Fruit fly (Drosophila melanogaster) whole organism, pupa: ENCODE results near the gene CG13051.

Experiments
- CG10348 ChIP-seq: fragments of 200-800 bp; sonication (Bioruptor generic); IDR thresholded peaks from 2 replicates; pipeline ENCODE4 v1.3.6; 2022; ENCODE audit warnings: missing biosample characterization, missing genetic modification characterization
- CG12605 ChIP-seq: fragments of 200-800 bp; sonication (Bioruptor generic); IDR thresholded peaks from 2 replicates; pipeline ENCODE4 v1.3.6; 2022; ENCODE audit warnings: missing biosample characterization, missing genetic modification characterization
- CG13204 ChIP-seq: fragments of 200-800 bp; sonication (Bioruptor generic); optimal IDR thresholded peaks from 2 replicates; lab custom pipeline; 2018; ENCODE audit warnings: missing biosample characterization, mild to moderate bottlenecking, missing genetic modification characterization, moderate library complexity
- CG14655 ChIP-seq: fragments of 200-800 bp; sonication (Bioruptor generic); optimal IDR thresholded peaks from 3 replicates; lab custom pipeline; 2017; ENCODE audit warnings: mild to moderate bottlenecking, missing biosample characterization, missing genetic modification reagents, missing genetic modification characterization
- CG15710 ChIP-seq: fragments of 200-800 bp; sonication (Bioruptor generic); optimal IDR thresholded peaks from 2 replicates; lab custom pipeline; 2018; ENCODE audit warnings: missing biosample characterization, mild to moderate bottlenecking, missing genetic modification characterization, moderate library complexity
- CG34367 ChIP-seq: fragments of 200-800 bp; sonication (Bioruptor generic); optimal IDR thresholded peaks from 2 replicates; lab custom pipeline; 2018; ENCODE audit warnings: missing biosample characterization, mild to moderate bottlenecking, missing genetic modification characterization
- CG8159 ChIP-seq: fragments of 200-800 bp; sonication (Bioruptor generic); optimal IDR thresholded peaks from 3 replicates; lab custom pipeline; 2018; ENCODE audit warnings: missing biosample characterization, mild to moderate bottlenecking, missing genetic modification characterization, moderate library complexity
- CG8301 ChIP-seq: fragments of 200-800 bp; sonication (Bioruptor generic); optimal IDR thresholded peaks from 2 replicates; lab custom pipeline; 2018; ENCODE audit warnings: missing biosample characterization, mild to moderate bottlenecking, missing genetic modification characterization
- D1 ChIP-seq: fragments of 200-800 bp; sonication (Bioruptor generic); optimal IDR thresholded peaks from 2 replicates; lab custom pipeline; 2018; ENCODE audit warnings: missing biosample characterization, mild to moderate bottlenecking, missing genetic modification characterization, moderate library complexity
- EcR ChIP-seq: fragments of 200-800 bp; sonication (Bioruptor generic); optimal IDR thresholded peaks from 3 replicates; lab custom pipeline; 2019; ENCODE audit warnings: missing biosample characterization, missing genetic modification characterization, mild to moderate bottlenecking, moderate library complexity, missing genetic modification reagents
- Pif1B ChIP-seq: fragments of 200-800 bp; sonication (Bioruptor generic); optimal IDR thresholded peaks from 3 replicates; lab custom pipeline; 2016; ENCODE audit warnings: missing biosample characterization, missing genetic modification characterization
- rn ChIP-seq: fragments of 200-800 bp; sonication (Bioruptor generic); IDR thresholded peaks from 2 replicates; pipeline ENCODE4 v1.3.6; 2022; ENCODE audit warnings: missing biosample characterization, missing genetic modification characterization

dm6 chr3L:16277135-16277534 is 12.2 kb upstream of the CG13051 start, which contains the start of gene CG13065:
- TF ChIP-seq EcR (GFP tag; lab: Kevin White, UChicago) (no peak), CG12605 (GFP tag; lab: Robert Waterston, UW) (no peak), Pif1B (no peak), CG14655 (GFP tag; lab: Kevin White, UChicago) (no peak), CG34367 (no peak), CG15710 (tag; lab: Kevin White, UChicago) (no peak), rn (GFP tag; lab: Robert Waterston, UW) (no peak), D1 (tag; lab: Kevin White, UChicago) (no peak), CG10348 (GFP tag; lab: Robert Waterston, UW) (no peak), CG8159 (tag; lab: Kevin White, UChicago) (no peak), CG13204 (no peak), CG8301 (tag; lab: Kevin White, UChicago) (no peak)
